Fruit fly (Drosophila melanogaster): Measurements from ENCODE around the gene PIG-P.
A peak's percentile ranks its signal among the peaks of the same experiment; 100 is the strongest.

Gene PIG-P

dm6 chr3R:26104302-26105140 is 46.5 kb upstream of the PIG-P start (continued):
- no peak for TF ChIP-seq CG12744 (GFP tag; optimal IDR thresholded peaks at IDR 0.05)
- no peak for TF ChIP-seq CG6683 (GFP tag; optimal IDR thresholded peaks at IDR 0.05)
- TF ChIP-seq Vsx1 (GFP tag; optimal IDR thresholded peaks at IDR 0.05): no peak
- no peak for TF ChIP-seq D (optimal IDR thresholded peaks at IDR 0.05)
- no peak for TF ChIP-seq D (GFP tag; optimal IDR thresholded peaks at IDR 0.05)
- TF ChIP-seq ase (GFP tag; IDR thresholded peaks at IDR 0.05): no peak
- TF ChIP-seq CG11560 (tag; IDR thresholded peaks at IDR 0.05): no peak
- TF ChIP-seq phol (tag; optimal IDR thresholded peaks at IDR 0.05): peak; percentile 0
- peak; percentile 56 for TF ChIP-seq Dek (tag; optimal IDR thresholded peaks at IDR 0.05)
- no peak for TF ChIP-seq luna (GFP tag; optimal IDR thresholded peaks at IDR 0.05)
- no peak for TF ChIP-seq CG14710 (tag; optimal IDR thresholded peaks at IDR 0.05)
- TF ChIP-seq CG2889 (GFP tag; IDR thresholded peaks at IDR 0.05): no peak
- no peak for TF ChIP-seq repo (GFP tag; optimal IDR thresholded peaks at IDR 0.05)
- no peak for TF ChIP-seq sqz (GFP tag; optimal IDR thresholded peaks at IDR 0.05)
- no peak for TF ChIP-seq CG1832 (GFP tag; optimal IDR thresholded peaks at IDR 0.05)
- TF ChIP-seq MBD-R2 (GFP tag; IDR thresholded peaks at IDR 0.05): peak; percentile 8; the same call in 1 of the 2 replicates
- no peak for TF ChIP-seq Hr78 (GFP tag; optimal IDR thresholded peaks at IDR 0.05)
- TF ChIP-seq CG32532 (GFP tag; IDR thresholded peaks at IDR 0.05): peak; percentile 71
- TF ChIP-seq pzg (GFP tag; optimal IDR thresholded peaks at IDR 0.05): no peak
- peak; percentile 46 for TF ChIP-seq PHDP (tag; optimal IDR thresholded peaks at IDR 0.05)
- no peak for TF ChIP-seq CG11085 (GFP tag; IDR thresholded peaks at IDR 0.05)
- TF ChIP-seq CG14014 (GFP tag; IDR thresholded peaks at IDR 0.05): peak; percentile 28; the same call in 1 of the 2 replicates
- TF ChIP-seq CG8944 (GFP tag; optimal IDR thresholded peaks at IDR 0.05): no peak
- TF ChIP-seq BtbVII (GFP tag; optimal IDR thresholded peaks at IDR 0.05): peak; percentile 48
- peak; percentile 19 for TF ChIP-seq Sox100B (GFP tag; optimal IDR thresholded peaks at IDR 0.05)
- no peak for TF ChIP-seq cato (GFP tag; optimal IDR thresholded peaks at IDR 0.05; ENCODE audit: borderline replicate concordance)
- no peak for TF ChIP-seq Myb (GFP tag; optimal IDR thresholded peaks at IDR 0.05)
- TF ChIP-seq CG11398 (GFP tag; optimal IDR thresholded peaks at IDR 0.05): no peak
- peak; percentile 25 for TF ChIP-seq CG7987 (GFP tag; optimal IDR thresholded peaks at IDR 0.05)
- no peak for TF ChIP-seq CG4854 (GFP tag; optimal IDR thresholded peaks at IDR 0.05)
- no peak for TF ChIP-seq GATAe (GFP tag; conservative IDR thresholded peaks at IDR 0.05)
- peak; percentile 4 for TF ChIP-seq Ets97D (GFP tag; optimal IDR thresholded peaks at IDR 0.05)
- no peak for TF ChIP-seq dpn (GFP tag; optimal IDR thresholded peaks at IDR 0.05)
- TF ChIP-seq btn (GFP tag; optimal IDR thresholded peaks at IDR 0.05): no peak
- TF ChIP-seq CG10209 (GFP tag; optimal IDR thresholded peaks at IDR 0.05): peak; percentile 23
- TF ChIP-seq CG17361 (GFP tag; IDR thresholded peaks at IDR 0.05): no peak
- no peak for TF ChIP-seq dan (GFP tag; IDR thresholded peaks at IDR 0.05)
- TF ChIP-seq CG10147 (GFP tag; optimal IDR thresholded peaks at IDR 0.05): peak; percentile 28
- no peak for TF ChIP-seq CG43689 (GFP tag; IDR thresholded peaks at IDR 0.05)
- no peak for TF ChIP-seq CG4360 (GFP tag; IDR thresholded peaks at IDR 0.05)
- peak; percentile 66 for TF ChIP-seq Hmr (GFP tag; optimal IDR thresholded peaks at IDR 0.05)
- no peak for TF ChIP-seq Drgx (GFP tag; IDR thresholded peaks at IDR 0.05)
- no peak for TF ChIP-seq CG4707 (GFP tag; optimal IDR thresholded peaks at IDR 0.05)
- peak; percentile 37 for TF ChIP-seq CG10543 (GFP tag; optimal IDR thresholded peaks at IDR 0.05)
- TF ChIP-seq oc (tag; optimal IDR thresholded peaks at IDR 0.05): no peak
- peak; percentile 34; the same call in 1 of the 2 replicates for TF ChIP-seq CG14441 (GFP tag; IDR thresholded peaks at IDR 0.05)
- TF ChIP-seq peb (GFP tag; IDR thresholded peaks at IDR 0.05): no peak
- peak; percentile 79 for TF ChIP-seq CG2120 (GFP tag; optimal IDR thresholded peaks at IDR 0.05)
- peak; percentile 80 for TF ChIP-seq Med (GFP tag)

All from whole organism, embryonic.